Worm (Caenorhabditis elegans) whole organism, young adult: ENCODE results near the gene F46E10.3.

Experiments
- B0261.1 ChIP-seq: sonication (generic microtip); optimal IDR thresholded peaks from 2 replicates; lab custom pipeline; 2016; ENCODE audit warnings: mild to moderate bottlenecking, missing genetic modification characterization, moderate library complexity, missing compliant biosample characterization
- B0336.3 ChIP-seq: fragments of 200-800 bp; sonication (Bioruptor generic); IDR thresholded peaks from 2 replicates; pipeline ENCODE4 v1.3.6; 2022; ENCODE audit warnings: missing genetic modification characterization, missing compliant biosample characterization
- D2030.7 ChIP-seq: fragments of 200-800 bp; sonication (Bioruptor generic); IDR thresholded peaks from 2 replicates; pipeline ENCODE4 v1.3.6; 2022; ENCODE audit warnings: missing genetic modification reagents, missing genetic modification characterization, missing compliant biosample characterization
- F55B11.4 ChIP-seq: sonication (generic microtip); optimal IDR thresholded peaks from 2 replicates; lab custom pipeline; 2016; ENCODE audit warnings: missing compliant biosample characterization, missing genetic modification characterization, borderline replicate concordance; ENCODE audit not compliant: insufficient read depth
- K12H6.12 ChIP-seq: fragments of 200-800 bp; sonication (Bioruptor generic); optimal IDR thresholded peaks from 2 replicates; lab custom pipeline; 2018; ENCODE audit warnings: mild to moderate bottlenecking, missing genetic modification characterization, missing compliant biosample characterization
- Y53G8AR.9 ChIP-seq: fragments of 200-800 bp; sonication (Bioruptor generic); conservative IDR thresholded peaks from 2 replicates; pipeline ENCODE4 v1.3.6; 2022; ENCODE audit warnings: missing genetic modification reagents, missing genetic modification characterization, missing compliant biosample characterization
- Y67H2A.10 ChIP-seq: fragments of 200-800 bp; sonication (Bioruptor generic); conservative IDR thresholded peaks from 2 replicates; pipeline ENCODE4 v1.3.6; 2022; ENCODE audit warnings: missing genetic modification reagents, missing genetic modification characterization, missing compliant biosample characterization
- Y79H2A.3 ChIP-seq: fragments of 200-800 bp; sonication (Bioruptor generic); conservative IDR thresholded peaks from 2 replicates; pipeline ENCODE4 v1.3.6; 2022; ENCODE audit warnings: missing genetic modification reagents, missing genetic modification characterization, missing compliant biosample characterization
- ZK185.1 ChIP-seq: sonication (generic microtip); optimal IDR thresholded peaks from 2 replicates; lab custom pipeline; 2016; ENCODE audit warnings: mild to moderate bottlenecking, missing genetic modification characterization, missing compliant biosample characterization; ENCODE audit not compliant: poor library complexity, severe bottlenecking
- atf-7 ChIP-seq: sonication (generic microtip); optimal IDR thresholded peaks from 2 replicates; lab custom pipeline; 2017; ENCODE audit warnings: mild to moderate bottlenecking, missing genetic modification characterization, missing compliant biosample characterization
- attf-6 ChIP-seq: fragments of 200-800 bp; sonication (Bioruptor generic); IDR thresholded peaks from 2 replicates; pipeline ENCODE4 v1.3.6; 2022; ENCODE audit warnings: missing genetic modification reagents, missing genetic modification characterization, missing compliant biosample characterization
- ccch-3 ChIP-seq: fragments of 200-800 bp; sonication (Bioruptor generic); optimal IDR thresholded peaks from 2 replicates; lab custom pipeline; 2018; ENCODE audit warnings: mild to moderate bottlenecking, missing genetic modification characterization, missing compliant biosample characterization
- cebp-1 ChIP-seq, 2 experiments: fragments of 200-800 bp in 1 of 2; sonication (Bioruptor generic) in 1 of 2; sonication (generic microtip) in 1 of 2; IDR thresholded peaks in 1 of 2; optimal IDR thresholded peaks in 1 of 2; 2 replicates each; pipeline versions ENCODE4 v1.3.6 to Lab custom; 2017 to 2022; ENCODE audit warnings: missing compliant biosample characterization in 2 of 2, missing genetic modification characterization in 2 of 2, mild to moderate bottlenecking in 1 of 2, missing genetic modification reagents in 1 of 2, moderate library complexity in 1 of 2
- ceh-100 ChIP-seq: fragments of 200-800 bp; sonication (Bioruptor generic); IDR thresholded peaks from 2 replicates; pipeline ENCODE4 v1.3.6; 2022; ENCODE audit warnings: missing genetic modification reagents, missing genetic modification characterization, missing compliant biosample characterization
- die-1 ChIP-seq: sonication (generic microtip); optimal IDR thresholded peaks from 2 replicates; lab custom pipeline; 2016; ENCODE audit warnings: missing genotype, mild to moderate bottlenecking, missing genetic modification characterization, missing compliant biosample characterization
- dox-1 ChIP-seq: fragments of 200-800 bp; sonication (Bioruptor generic); IDR thresholded peaks from 2 replicates; pipeline ENCODE4 v1.3.6; 2022; ENCODE audit warnings: missing genetic modification reagents, missing genetic modification characterization, missing compliant biosample characterization
- egl-18 ChIP-seq: fragments of 200-800 bp; sonication (Bioruptor generic); IDR thresholded peaks from 2 replicates; pipeline ENCODE4 v1.3.6; 2022; ENCODE audit warnings: missing genetic modification reagents, missing genetic modification characterization, missing compliant biosample characterization
- egl-44 ChIP-seq: fragments of 200-800 bp; sonication (Bioruptor generic); IDR thresholded peaks from 2 replicates; pipeline ENCODE4 v1.3.6; 2022; ENCODE audit warnings: missing genetic modification reagents, missing genetic modification characterization, missing compliant biosample characterization
- egrh-3 ChIP-seq: fragments of 200-800 bp; sonication (Bioruptor generic); IDR thresholded peaks from 2 replicates; pipeline ENCODE4 v1.3.6; 2022; ENCODE audit warnings: missing genetic modification reagents, missing genetic modification characterization, missing compliant biosample characterization
- ekl-4 ChIP-seq: fragments of 200-800 bp; sonication (Bioruptor generic); IDR thresholded peaks from 2 replicates; pipeline ENCODE4 v1.3.6; 2022; ENCODE audit warnings: missing genetic modification reagents, missing genetic modification characterization, missing compliant biosample characterization
- ets-4 ChIP-seq: fragments of 200-800 bp; sonication (Bioruptor generic); optimal IDR thresholded peaks from 2 replicates; lab custom pipeline; 2018; ENCODE audit warnings: mild to moderate bottlenecking, missing genetic modification characterization, missing compliant biosample characterization
- hmg-1.2 ChIP-seq: fragments of 200-800 bp; sonication (Bioruptor generic); IDR thresholded peaks from 2 replicates; pipeline ENCODE4 v1.3.6; 2022; ENCODE audit warnings: missing genetic modification reagents, missing genetic modification characterization, missing compliant biosample characterization
- lir-1 ChIP-seq: fragments of 200-800 bp; sonication (Bioruptor generic); conservative IDR thresholded peaks from 2 replicates; pipeline ENCODE4 v1.3.6; 2022; ENCODE audit warnings: missing genetic modification reagents, missing genetic modification characterization, missing compliant biosample characterization
- nfya-1 ChIP-seq: sonication (generic microtip); optimal IDR thresholded peaks from 2 replicates; lab custom pipeline; 2017; ENCODE audit warnings: antibody characterized with exemption, missing compliant biosample characterization, missing genetic modification characterization, borderline replicate concordance; ENCODE audit not compliant: insufficient read depth
- nfyb-1 ChIP-seq: fragments of 200-800 bp; sonication (Bioruptor generic); IDR thresholded peaks from 2 replicates; pipeline ENCODE4 v1.3.6; 2022; ENCODE audit warnings: missing genetic modification reagents, missing genetic modification characterization, missing compliant biosample characterization
- nhr-120 ChIP-seq: fragments of 200-800 bp; sonication (Bioruptor generic); IDR thresholded peaks from 2 replicates; pipeline ENCODE4 v1.3.6; 2022; ENCODE audit warnings: missing genetic modification characterization, missing compliant biosample characterization
- nhr-80 ChIP-seq: sonication (generic microtip); optimal IDR thresholded peaks from 2 replicates; lab custom pipeline; 2016; ENCODE audit warnings: missing genetic modification characterization, missing compliant biosample characterization
- nhr-90 ChIP-seq: sonication (generic microtip); optimal IDR thresholded peaks from 2 replicates; lab custom pipeline; 2016; ENCODE audit warnings: missing genotype, mild to moderate bottlenecking, missing genetic modification characterization, missing compliant biosample characterization
- sdz-38 ChIP-seq: sonication (generic microtip); optimal IDR thresholded peaks from 2 replicates; lab custom pipeline; 2016; ENCODE audit warnings: missing genotype, missing genetic modification characterization, missing compliant biosample characterization
- sptf-2 ChIP-seq: fragments of 200-800 bp; sonication (Bioruptor generic); optimal IDR thresholded peaks from 2 replicates; lab custom pipeline; 2018; ENCODE audit warnings: mild to moderate bottlenecking, missing genetic modification characterization, missing compliant biosample characterization
- tbp1 ChIP-seq: fragments of 200-800 bp; sonication (Bioruptor generic); optimal IDR thresholded peaks from 2 replicates; lab custom pipeline; 2018; ENCODE audit warnings: mild to moderate bottlenecking, missing genetic modification characterization, missing compliant biosample characterization
- tbx-9 ChIP-seq: sonication (generic microtip); optimal IDR thresholded peaks from 2 replicates; lab custom pipeline; 2016; ENCODE audit warnings: borderline replicate concordance, missing genetic modification characterization, inconsistent platforms, missing compliant biosample characterization
- tlf-1 ChIP-seq: fragments of 200-800 bp; sonication (Bioruptor generic); optimal IDR thresholded peaks from 2 replicates; lab custom pipeline; 2018; ENCODE audit warnings: mild to moderate bottlenecking, missing genetic modification characterization, missing compliant biosample characterization
- unc-62 ChIP-seq: fragments of 150-350 bp; optimal IDR thresholded peaks from 2 replicates; lab custom pipeline; 2014; ENCODE audit warnings: missing biosample characterization, missing genetic modification reagents, missing genetic modification characterization
- xnd-1 ChIP-seq: sonication (generic microtip); optimal IDR thresholded peaks from 2 replicates; lab custom pipeline; 2016; ENCODE audit warnings: missing genotype, missing genetic modification reagents, missing genetic modification characterization, missing compliant biosample characterization
- zfh-2 ChIP-seq: fragments of 200-800 bp; sonication (Bioruptor generic); conservative IDR thresholded peaks from 2 replicates; pipeline ENCODE4 v1.3.6; 2022; ENCODE audit warnings: missing genetic modification reagents, missing genetic modification characterization, missing compliant biosample characterization
- zim-3 ChIP-seq: sonication (generic microtip); optimal IDR thresholded peaks from 2 replicates; lab custom pipeline; 2017; ENCODE audit warnings: mild to moderate bottlenecking, missing genetic modification characterization, moderate library complexity, missing compliant biosample characterization
- ztf-22 ChIP-seq: fragments of 200-800 bp; sonication (Bioruptor generic); optimal IDR thresholded peaks from 2 replicates; lab custom pipeline; 2018; ENCODE audit warnings: mild to moderate bottlenecking, missing genetic modification characterization, moderate library complexity, missing compliant biosample characterization
- ztf-26 ChIP-seq: sonication (generic microtip); optimal IDR thresholded peaks from 2 replicates; lab custom pipeline; 2017; ENCODE audit warnings: missing genetic modification characterization, missing compliant biosample characterization
- ztf-3 ChIP-seq: fragments of 200-800 bp; sonication (Bioruptor generic); optimal IDR thresholded peaks from 2 replicates; lab custom pipeline; 2018; ENCODE audit warnings: mild to moderate bottlenecking, missing genetic modification characterization, missing compliant biosample characterization
- ztf-6 ChIP-seq: fragments of 200-800 bp; sonication (Bioruptor generic); IDR thresholded peaks from 2 replicates; pipeline ENCODE4 v1.3.6; 2022; ENCODE audit warnings: missing genetic modification reagents, missing genetic modification characterization, missing compliant biosample characterization

The F46E10.3 gene

DNA sequence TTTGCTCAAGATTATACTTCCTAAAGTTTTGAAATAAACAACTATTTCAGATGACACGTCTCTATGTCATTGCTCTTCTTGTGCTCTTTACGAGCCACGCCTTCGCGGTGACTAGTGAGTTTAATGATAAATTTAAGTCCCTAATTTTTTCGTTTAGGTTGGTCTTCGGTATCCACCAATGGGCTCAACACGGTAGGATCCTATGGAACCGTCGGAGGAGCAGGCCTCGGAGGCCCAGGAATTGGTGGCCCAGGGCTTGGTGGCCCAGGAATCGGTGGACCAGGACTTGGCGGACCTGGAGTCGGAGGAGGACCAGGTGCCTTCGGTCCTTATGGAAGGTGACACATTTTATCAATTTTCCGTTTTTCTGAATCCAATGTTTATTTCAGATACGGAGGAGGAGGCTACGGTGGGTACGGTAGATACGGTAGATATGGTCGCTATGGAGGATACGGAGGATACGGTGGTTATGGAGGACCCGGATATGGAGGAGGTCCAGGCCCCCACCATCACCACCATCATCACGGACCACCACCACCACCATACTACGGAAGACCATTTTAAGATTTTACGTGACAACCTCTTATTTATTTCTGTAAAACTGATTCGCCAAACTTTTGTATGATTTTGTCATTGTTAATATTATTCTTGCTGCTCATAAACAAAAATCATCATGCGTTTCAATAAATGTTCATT is 2.4 kb downstream of the F46E10.3 start, which contains the start of the genes F46E10.2 and F46E10.18:
Gene F46E10.2 (plus strand): TSS at position 51 of the 696 bp plus-strand sequence.
Gene F46E10.18 (plus strand): TSS at position 646 of the 696 bp plus-strand sequence.
- peak; percentile 84 for TF ChIP-seq zfh-2 (GFP tag; lab: Robert Waterston, UW)
- no peak for TF ChIP-seq tbx-9 (tag; lab: Kevin White, UChicago)
- TF ChIP-seq sptf-2: no peak
- peak; percentile 31; the same call in 1 of the 2 replicates for TF ChIP-seq egrh-3 (GFP tag; lab: Robert Waterston, UW)
- 0 out of 2 replicates have a peak, but pooled peaks have one; percentile 46 for TF ChIP-seq nhr-120 (GFP tag; lab: Robert Waterston, UW)
- TF ChIP-seq ztf-26 (tag; lab: Kevin White, UChicago): no peak
- TF ChIP-seq hmg-1.2 (GFP tag; lab: Robert Waterston, UW): 0 out of 2 replicates have a peak, but pooled peaks have one; percentile 6

DNA sequence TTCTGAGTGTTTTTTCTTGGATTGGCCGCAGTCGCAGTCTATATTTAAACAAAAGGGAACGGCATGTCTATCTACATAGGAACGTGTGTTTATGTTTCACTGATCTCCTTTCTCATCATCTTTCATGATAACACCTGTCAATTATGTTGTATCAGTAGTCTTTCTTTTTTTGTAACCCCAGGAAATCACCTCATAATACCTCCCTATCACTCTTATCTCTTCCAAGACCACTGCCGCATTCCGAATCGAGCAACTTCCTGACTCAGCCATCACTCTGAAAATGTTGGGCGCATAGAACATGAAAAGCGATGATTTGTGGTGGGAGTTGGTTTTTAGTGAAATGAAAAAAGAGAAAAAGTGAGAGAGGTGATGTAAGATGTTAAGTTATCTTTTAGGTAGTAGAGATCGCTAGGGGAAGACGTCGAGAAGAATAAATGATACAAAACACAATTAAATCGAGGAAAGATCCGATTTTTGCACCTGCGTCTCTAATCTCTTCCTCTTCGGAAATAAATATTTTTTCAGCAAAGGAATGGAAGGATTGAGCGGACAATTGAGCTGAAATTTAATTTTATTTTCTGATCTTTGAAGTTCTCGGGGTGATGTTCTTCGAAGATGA is 4.9 kb downstream of the F46E10.3 start:
- TF ChIP-seq ceh-100 (GFP tag; lab: Robert Waterston, UW): no peak
- TF ChIP-seq cebp-1 (GFP tag; IDR thresholded peaks at IDR 0.05; lab: Robert Waterston, UW): no peak
- peak; percentile 23 for TF ChIP-seq cebp-1 (tag; optimal IDR thresholded peaks at IDR 0.05; lab: Kevin White, UChicago)
- peak; percentile 99 for TF ChIP-seq nhr-80 (tag; lab: Kevin White, UChicago)
- TF ChIP-seq ets-4 (GFP tag; lab: Kevin White, UChicago): peak; percentile 94
- peak; percentile 68 for TF ChIP-seq atf-7 (tag; lab: Kevin White, UChicago)
- peak; percentile 49; the same call in 1 of the 2 replicates for TF ChIP-seq egl-44 (GFP tag; lab: Robert Waterston, UW)
- peak; percentile 83 for TF ChIP-seq ztf-22
- no peak for TF ChIP-seq Y79H2A.3 (GFP tag; lab: Robert Waterston, UW)
- peak; percentile 0 for TF ChIP-seq tbp1 (GFP tag; lab: Kevin White, UChicago)
- TF ChIP-seq unc-62 (GFP tag; lab: Kevin White, UChicago): peak; percentile 41
- TF ChIP-seq dox-1 (GFP tag; lab: Robert Waterston, UW): peak; percentile 72
- TF ChIP-seq nhr-90 (tag; lab: Kevin White, UChicago): peak; percentile 4
- TF ChIP-seq B0336.3 (GFP tag; lab: Robert Waterston, UW): 0 out of 2 replicates have a peak, but pooled peaks have one; percentile 16
- no peak for TF ChIP-seq B0261.1 (tag; lab: Kevin White, UChicago)

DNA sequence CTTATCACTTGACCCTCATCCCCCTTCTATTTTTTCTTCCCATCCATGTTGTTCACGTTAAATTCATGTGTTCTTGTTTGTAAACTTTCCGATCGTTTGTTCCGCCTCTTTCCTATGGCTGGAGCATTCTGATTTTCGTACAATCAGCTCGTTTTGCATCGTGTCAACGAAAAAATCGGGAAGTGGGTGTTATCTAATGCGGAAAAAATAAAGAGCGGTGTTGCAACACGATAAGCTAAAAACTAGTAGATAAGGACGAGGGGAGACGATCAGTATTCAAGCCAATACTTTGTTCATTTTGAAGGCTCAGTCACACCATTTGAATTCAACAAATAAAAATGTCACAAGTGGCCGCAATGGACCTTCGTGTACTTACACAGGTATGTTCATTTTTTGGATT is 6.7 kb downstream of the F46E10.3 start, which contains the start of gene acs-1:
Gene acs-1 (plus strand): TSS at position 233 of the 400 bp plus-strand sequence.
- TF ChIP-seq egl-18 (GFP tag; lab: Robert Waterston, UW): no peak
- no peak for TF ChIP-seq ztf-3
- no peak for TF ChIP-seq nfya-1
- TF ChIP-seq attf-6 (GFP tag; lab: Robert Waterston, UW): no peak
- TF ChIP-seq Y67H2A.10 (GFP tag; lab: Robert Waterston, UW): no peak
- no peak for TF ChIP-seq ekl-4 (GFP tag; lab: Robert Waterston, UW)
- no peak for TF ChIP-seq die-1 (tag; lab: Kevin White, UChicago)
- TF ChIP-seq cebp-1 (GFP tag; IDR thresholded peaks at IDR 0.05; lab: Robert Waterston, UW): no peak
- no peak for TF ChIP-seq cebp-1 (tag; optimal IDR thresholded peaks at IDR 0.05; lab: Kevin White, UChicago)
- no peak for TF ChIP-seq nfyb-1 (GFP tag; lab: Robert Waterston, UW)
- TF ChIP-seq nhr-80 (tag; lab: Kevin White, UChicago): peak; percentile 98
- no peak for TF ChIP-seq tlf-1 (GFP tag; lab: Kevin White, UChicago)
- no peak for TF ChIP-seq unc-62 (GFP tag; lab: Kevin White, UChicago)
- no peak for TF ChIP-seq sptf-2
- no peak for TF ChIP-seq zim-3 (tag; lab: Kevin White, UChicago)
- no peak for TF ChIP-seq xnd-1 (tag; lab: Kevin White, UChicago)
- no peak for TF ChIP-seq ccch-3 (GFP tag; lab: Kevin White, UChicago)
- TF ChIP-seq F55B11.4: no peak
- no peak for TF ChIP-seq Y53G8AR.9 (GFP tag; lab: Robert Waterston, UW)
- TF ChIP-seq ZK185.1 (tag; lab: Kevin White, UChicago): no peak
- TF ChIP-seq ztf-6 (GFP tag; lab: Robert Waterston, UW): no peak
- no peak for TF ChIP-seq egrh-3 (GFP tag; lab: Robert Waterston, UW)
- TF ChIP-seq sdz-38 (tag; lab: Kevin White, UChicago): no peak
- TF ChIP-seq K12H6.12: no peak
- no peak for TF ChIP-seq zfh-2 (GFP tag; lab: Robert Waterston, UW)
- TF ChIP-seq D2030.7 (GFP tag; lab: Robert Waterston, UW): no peak
- peak; percentile 89 for TF ChIP-seq ets-4 (GFP tag; lab: Kevin White, UChicago)
- TF ChIP-seq lir-1: no peak
